Fruit fly (Drosophila melanogaster) whole organism, adult: ENCODE data around the gene Dcps.

Experiments used
- CG11617 ChIP-seq: fragments of 200-800 bp; sonication (Bioruptor generic); optimal IDR thresholded peaks from 2 replicates; lab custom pipeline; 2017; ENCODE audit warnings: mild to moderate bottlenecking, missing biosample characterization, missing genetic modification reagents, missing genetic modification characterization
- CG12768 ChIP-seq: fragments of 200-800 bp; sonication (Bioruptor generic); optimal IDR thresholded peaks from 2 replicates; lab custom pipeline; 2017; ENCODE audit warnings: missing biosample characterization, missing genetic modification characterization, mild to moderate bottlenecking, moderate library complexity, missing genetic modification reagents
- CG14711 ChIP-seq: fragments of 200-800 bp; sonication (Bioruptor generic); optimal IDR thresholded peaks from 2 replicates; lab custom pipeline; 2018; ENCODE audit warnings: missing biosample characterization, mild to moderate bottlenecking, missing genetic modification characterization, moderate library complexity
- CG1620 ChIP-seq: fragments of 200-800 bp; sonication (Bioruptor generic); optimal IDR thresholded peaks from 2 replicates; lab custom pipeline; 2016; ENCODE audit warnings: missing biosample characterization, missing genetic modification characterization
- CG33017 ChIP-seq: fragments of 200-800 bp; sonication (Bioruptor generic); optimal IDR thresholded peaks from 2 replicates; lab custom pipeline; 2018; ENCODE audit warnings: missing biosample characterization, mild to moderate bottlenecking, missing genetic modification characterization, moderate library complexity
- CG5204 ChIP-seq: fragments of 200-800 bp; sonication (Bioruptor generic); optimal IDR thresholded peaks from 2 replicates; lab custom pipeline; 2016; ENCODE audit warnings: missing biosample characterization, missing genetic modification characterization
- CG7045 ChIP-seq: fragments of 200-800 bp; sonication (Bioruptor generic); optimal IDR thresholded peaks from 2 replicates; lab custom pipeline; 2017; ENCODE audit warnings: missing biosample characterization, mild to moderate bottlenecking, missing genetic modification characterization
- CG7101 ChIP-seq: fragments of 200-800 bp; sonication (Bioruptor generic); optimal IDR thresholded peaks from 2 replicates; lab custom pipeline; 2018; ENCODE audit warnings: missing biosample characterization, mild to moderate bottlenecking, missing genetic modification characterization, moderate library complexity
- Clk ChIP-seq: fragments of 200-800 bp; sonication (Bioruptor generic); optimal IDR thresholded peaks from 2 replicates; lab custom pipeline; 2017; ENCODE audit warnings: missing biosample characterization, missing genetic modification characterization
- Crg-1 ChIP-seq: fragments of 200-800 bp; sonication (Bioruptor generic); optimal IDR thresholded peaks from 2 replicates; lab custom pipeline; 2016; ENCODE audit warnings: missing biosample characterization, missing genetic modification characterization
- Hr96 ChIP-seq: fragments of 200-800 bp; sonication (Bioruptor generic); optimal IDR thresholded peaks from 2 replicates; lab custom pipeline; 2016; ENCODE audit warnings: missing biosample characterization, missing genetic modification characterization
- Mnt ChIP-seq: fragments of 200-800 bp; sonication (Bioruptor generic); optimal IDR thresholded peaks from 2 replicates; lab custom pipeline; 2016; ENCODE audit warnings: missing biosample characterization, mild to moderate bottlenecking, missing genetic modification characterization
- bab1 ChIP-seq: fragments of 200-800 bp; sonication (Bioruptor generic); optimal IDR thresholded peaks from 3 replicates; lab custom pipeline; 2019; ENCODE audit warnings: missing biosample characterization, mild to moderate bottlenecking, missing genetic modification characterization, moderate library complexity
- cic ChIP-seq: fragments of 200-800 bp; sonication (Bioruptor generic); optimal IDR thresholded peaks from 2 replicates; lab custom pipeline; 2017; ENCODE audit warnings: missing biosample characterization, mild to moderate bottlenecking, missing genetic modification characterization, moderate library complexity
- cnc ChIP-seq, 2 experiments: fragments of >200 bp; optimal IDR thresholded peaks; 2 replicates each; lab custom pipeline; 2017
- kay ChIP-seq: fragments of 200-800 bp; sonication (Bioruptor generic); peaks from one replicate; lab custom pipeline; 2016; ENCODE audit warnings: missing biosample characterization, missing genetic modification characterization, borderline replicate concordance
- ovo ChIP-seq: fragments of 200-800 bp; sonication (Bioruptor generic); optimal IDR thresholded peaks from 2 replicates; lab custom pipeline; 2016; ENCODE audit warnings: missing biosample characterization, missing genetic modification characterization
- pad ChIP-seq: fragments of 200-800 bp; sonication (Bioruptor generic); optimal IDR thresholded peaks from 3 replicates; lab custom pipeline; 2017; ENCODE audit warnings: missing biosample characterization, missing genetic modification characterization, mild to moderate bottlenecking, moderate library complexity, missing genetic modification reagents
- tj ChIP-seq: fragments of 200-800 bp; sonication (Bioruptor generic); optimal IDR thresholded peaks from 3 replicates; lab custom pipeline; 2017; ENCODE audit warnings: missing biosample characterization, mild to moderate bottlenecking, missing genetic modification characterization, moderate library complexity
- toe ChIP-seq: fragments of 200-800 bp; sonication (Bioruptor generic); optimal IDR thresholded peaks from 2 replicates; lab custom pipeline; 2016; ENCODE audit warnings: missing biosample characterization, missing genetic modification characterization

Dcps gene

DNA sequence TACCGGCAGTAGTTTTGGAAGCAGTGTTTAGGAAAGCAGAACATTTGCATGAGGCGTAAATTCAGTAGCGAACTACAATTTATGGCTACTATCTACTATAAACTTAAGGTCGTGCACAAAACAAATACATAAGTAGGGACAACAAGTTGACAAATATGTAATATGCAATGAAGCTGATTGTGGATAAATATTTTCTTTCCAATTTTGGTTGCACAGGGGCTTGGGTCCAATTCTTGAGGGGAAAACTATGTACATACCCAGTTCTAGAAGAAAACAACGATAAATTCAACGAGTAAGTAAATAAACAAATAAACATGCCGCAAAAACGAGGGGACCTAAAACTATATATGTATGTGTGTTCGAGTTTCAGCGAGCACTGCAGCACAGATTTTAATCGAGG is 6.4 kb upstream of the Dcps start:
- TF ChIP-seq CG12768: peak; percentile 22
- peak; percentile 64 for TF ChIP-seq CG7101 (tag; lab: Kevin White, UChicago)
- TF ChIP-seq Crg-1 (GFP tag; lab: Kevin White, UChicago): no peak
- no peak for TF ChIP-seq CG1620 (GFP tag; lab: Kevin White, UChicago)

DNA sequence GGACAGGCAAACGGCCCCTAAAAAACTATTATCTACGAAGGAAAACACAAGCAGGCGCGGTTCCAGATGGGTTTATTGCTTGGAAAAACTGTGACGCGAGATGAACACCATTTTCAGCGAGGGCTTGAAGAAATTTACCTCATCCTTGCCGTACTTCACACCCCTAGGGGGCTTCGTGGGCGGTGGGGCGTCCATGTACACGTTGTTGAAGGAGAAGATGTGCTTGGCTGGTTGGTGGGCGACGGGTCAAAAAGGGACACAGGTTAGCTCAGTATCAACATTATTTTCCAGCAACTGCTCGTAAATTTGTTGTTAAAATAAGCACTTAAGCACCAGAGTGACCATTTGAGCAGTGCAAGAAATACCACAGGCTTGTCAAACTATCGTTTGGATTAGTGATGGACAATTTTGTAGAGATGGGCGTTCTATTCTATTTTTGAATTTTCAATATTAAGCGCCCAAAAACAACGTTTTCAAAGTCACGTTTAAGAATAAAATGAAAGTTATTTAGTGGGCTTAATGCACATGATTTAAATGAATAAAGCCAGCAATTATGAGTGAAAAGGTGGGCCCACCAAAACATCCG is 4.1 kb upstream of the Dcps start, which contains the start of gene Sec8:
TSS of gene Sec8 (minus strand) at position 374 of the 586 bp plus-strand sequence.
- peak; percentile 7 for TF ChIP-seq CG33017
- TF ChIP-seq CG1620 (GFP tag; lab: Kevin White, UChicago): peak; percentile 30
- TF ChIP-seq pad (GFP tag; lab: Kevin White, UChicago): peak; percentile 2
- TF ChIP-seq CG5204 (GFP tag; lab: Kevin White, UChicago): no peak
- peak; percentile 24 for TF ChIP-seq Hr96 (GFP tag; lab: Kevin White, UChicago)
- peak; percentile 8 for TF ChIP-seq CG11617
- no peak for TF ChIP-seq CG12768
- TF ChIP-seq toe (GFP tag; lab: Kevin White, UChicago): no peak
- TF ChIP-seq CG7101 (tag; lab: Kevin White, UChicago): peak; percentile 45
- TF ChIP-seq Mnt: peak; percentile 31
- TF ChIP-seq CG14711 (tag; lab: Kevin White, UChicago): peak; percentile 25
- peak; percentile 63 for TF ChIP-seq bab1 (GFP tag; lab: Kevin White, UChicago)
- TF ChIP-seq Crg-1 (GFP tag; lab: Kevin White, UChicago): peak; percentile 25
- no peak for TF ChIP-seq cnc (optimal IDR thresholded peaks at IDR 0.05; lab: Kevin White, UChicago)

DNA sequence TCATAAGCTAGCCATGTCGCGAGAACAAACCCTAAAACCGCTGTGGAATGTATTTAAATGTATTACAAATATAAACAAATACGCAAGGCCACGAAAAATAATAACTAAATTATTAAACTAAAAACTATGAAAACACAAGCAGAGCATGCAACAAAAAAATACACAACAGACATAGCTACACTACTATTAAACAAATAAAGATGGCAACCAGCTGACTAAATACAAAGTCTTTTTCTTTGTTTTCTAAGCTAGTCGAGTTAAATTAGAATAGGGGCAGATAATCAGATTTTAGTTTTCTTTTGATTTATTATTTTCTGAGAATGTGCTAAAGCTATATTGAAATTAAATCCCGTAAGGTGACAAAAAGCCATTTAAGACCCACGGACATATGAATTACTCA is 7.9 kb downstream of the Dcps start:
- TF ChIP-seq toe (GFP tag; lab: Kevin White, UChicago): no peak
- no peak for TF ChIP-seq CG14711 (tag; lab: Kevin White, UChicago)
- no peak for TF ChIP-seq bab1 (GFP tag; lab: Kevin White, UChicago)
- TF ChIP-seq Hr96 (GFP tag; lab: Kevin White, UChicago): no peak
- no peak for TF ChIP-seq CG5204 (GFP tag; lab: Kevin White, UChicago)
- no peak for TF ChIP-seq kay (GFP tag; lab: Kevin White, UChicago)
- TF ChIP-seq CG7045 (GFP tag; lab: Kevin White, UChicago): no peak
- TF ChIP-seq CG33017: no peak
- no peak for TF ChIP-seq cic (GFP tag; lab: Kevin White, UChicago)
- TF ChIP-seq CG11617: no peak
- TF ChIP-seq Clk (GFP tag; lab: Kevin White, UChicago): no peak
- no peak for TF ChIP-seq tj (GFP tag; lab: Kevin White, UChicago)
- no peak for TF ChIP-seq cnc (optimal IDR thresholded peaks at IDR 0.05; lab: Kevin White, UChicago)
- no peak for TF ChIP-seq CG7101 (tag; lab: Kevin White, UChicago)
- no peak for TF ChIP-seq pad (GFP tag; lab: Kevin White, UChicago)
- no peak for TF ChIP-seq Mnt
- TF ChIP-seq ovo: no peak
- no peak for TF ChIP-seq CG1620 (GFP tag; lab: Kevin White, UChicago)
- no peak for TF ChIP-seq CG12768
- TF ChIP-seq Crg-1 (GFP tag; lab: Kevin White, UChicago): no peak

DNA sequence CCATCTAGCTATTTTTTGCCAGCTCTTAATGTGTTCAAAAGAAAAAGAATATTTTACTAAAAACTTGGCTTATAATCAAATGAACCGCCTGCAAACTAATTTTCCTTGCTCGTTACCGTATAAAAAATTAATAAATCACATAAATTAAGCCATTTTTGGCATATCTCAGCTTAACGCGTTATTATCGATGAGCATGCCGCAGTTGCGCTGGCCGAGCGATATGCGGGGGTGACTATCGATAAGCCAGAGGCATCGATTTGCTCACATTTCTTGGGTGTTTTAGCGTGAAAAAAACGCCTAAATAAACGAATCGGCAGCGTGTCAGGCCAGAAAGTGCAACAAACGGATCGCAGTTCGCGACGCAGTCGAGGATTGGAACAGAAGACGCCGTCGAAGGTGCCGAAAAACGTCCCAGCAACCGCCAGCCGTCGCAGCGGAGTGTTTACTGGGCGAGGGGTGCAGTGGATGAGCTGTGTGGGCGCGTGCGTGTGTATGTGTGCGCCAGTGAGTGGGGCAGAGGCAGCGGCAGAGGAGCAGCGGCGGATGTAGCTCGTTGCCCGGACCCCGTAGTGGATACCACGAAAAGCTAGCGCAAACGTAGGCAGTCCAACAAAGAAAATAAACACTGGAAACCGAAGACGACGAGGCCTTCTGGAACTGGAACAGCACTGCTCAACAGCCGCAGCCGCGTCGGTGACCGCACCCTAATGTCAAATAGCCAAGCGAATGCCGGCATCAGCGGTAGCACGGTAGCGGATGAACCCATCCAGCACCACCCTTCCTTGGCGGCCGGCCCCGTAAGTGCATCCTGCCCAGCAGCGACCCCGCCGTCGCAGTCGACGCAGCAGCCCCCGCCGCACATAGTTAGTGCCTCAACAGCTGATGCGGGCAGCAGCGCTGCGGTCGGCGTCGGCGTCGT is 12.0 kb downstream of the Dcps start, which contains the start of the genes Sym and Madm:
TSS of gene Sym (minus strand) at position 199 of the 919 bp plus-strand sequence.
TSS of gene Madm (plus strand) at position 233 of the 919 bp plus-strand sequence.
- TF ChIP-seq cic (GFP tag; lab: Kevin White, UChicago) (no peak), CG14711 (tag; lab: Kevin White, UChicago) (peak; percentile 11), CG11617 (peak; percentile 34), Crg-1 (GFP tag; lab: Kevin White, UChicago) (peak; percentile 3), pad (GFP tag; lab: Kevin White, UChicago) (peak; percentile 13), bab1 (GFP tag; lab: Kevin White, UChicago) (peak; percentile 41), CG7101 (tag; lab: Kevin White, UChicago) (peak; percentile 19), cnc (optimal IDR thresholded peaks at IDR 0.05; lab: Kevin White, UChicago) (no peak), Hr96 (GFP tag; lab: Kevin White, UChicago) (peak; percentile 51), ovo (peak; percentile 15), CG7045 (GFP tag; lab: Kevin White, UChicago) (no peak), Mnt (peak; percentile 63), tj (GFP tag; lab: Kevin White, UChicago) (peak; percentile 42), CG12768 (no peak), CG1620 (GFP tag; lab: Kevin White, UChicago) (peak; percentile 40), CG5204 (GFP tag; lab: Kevin White, UChicago) (peak; percentile 15), Clk (GFP tag; lab: Kevin White, UChicago) (no peak), kay (GFP tag; lab: Kevin White, UChicago) (no peak), toe (GFP tag; lab: Kevin White, UChicago) (no peak), CG33017 (no peak)

DNA sequence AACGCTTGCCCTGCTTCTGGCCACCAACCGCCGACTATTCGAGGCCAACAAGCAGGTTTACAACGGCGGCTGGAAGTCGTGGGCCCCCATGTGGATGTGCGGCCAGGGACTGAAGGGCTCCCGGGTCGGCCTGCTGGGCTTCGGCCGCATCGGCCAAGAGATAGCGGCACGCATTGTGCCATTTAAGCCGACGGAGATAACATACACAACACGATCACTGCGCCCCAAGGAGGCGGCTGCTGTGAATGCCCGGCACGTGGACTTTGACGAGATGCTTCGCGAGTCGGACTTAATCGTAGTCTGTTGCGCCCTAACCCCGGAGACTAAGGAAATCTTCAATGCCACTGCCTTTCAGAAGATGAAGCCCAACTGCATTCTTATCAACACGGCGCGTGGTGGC is 17.3 kb downstream of the Dcps start:
- TF ChIP-seq toe (GFP tag; lab: Kevin White, UChicago) (no peak), CG1620 (GFP tag; lab: Kevin White, UChicago) (no peak)
